Fruit fly (Drosophila melanogaster) whole organism: ENCODE results near the gene SCAR.

Source experiments
- CG8478 ChIP-seq: fragments of >200 bp; optimal IDR thresholded peaks from 2 replicates; lab custom pipeline; 2018; ENCODE audit warnings: inconsistent platforms
- Dll ChIP-seq: fragments of >200 bp; optimal IDR thresholded peaks from 2 replicates; lab custom pipeline; 2017
- EcR ChIP-seq, 2 experiments: fragments of >200 bp; optimal IDR thresholded peaks; 2 replicates each; lab custom pipeline; 2017; ENCODE audit warnings: missing biosample characterization in 2 of 2, missing genetic modification characterization in 2 of 2, missing genetic modification reagents in 2 of 2
- pan ChIP-seq: fragments of >200 bp; optimal IDR thresholded peaks from 2 replicates; lab custom pipeline; 2017
- psq ChIP-seq: fragments of >200 bp; optimal IDR thresholded peaks from 2 replicates; lab custom pipeline; 2017
- usp ChIP-seq: fragments of >200 bp; optimal IDR thresholded peaks from 2 replicates; lab custom pipeline; 2017; ENCODE audit warnings: missing biosample characterization, missing genetic modification characterization, mixed read lengths

SCAR gene

dm6 chr2L:10976046-10976863 is at the start of gene SCAR, which contains the start of gene ATPsynG:
Gene SCAR (plus strand): TSS chr2L:10976772.
Gene ATPsynG (minus strand): TSS chr2L:10976399.
- no peak for TF ChIP-seq Dll (lab: Kevin White, UChicago)

dm6 chr2L:10936362-10936761 is 40.2 kb upstream of the SCAR start, which contains the start of gene CG14072:
Gene CG14072 (plus strand): TSS chr2L:10936662.
- no peak for TF ChIP-seq CG8478 (lab: Kevin White, UChicago)

- TF ChIP-seq psq (no peak), CG8478 (lab: Kevin White, UChicago) (no peak), pan (lab: Kevin White, UChicago) (no peak), usp (GFP tag; lab: Kevin White, UChicago) (no peak), EcR (GFP tag; optimal IDR thresholded peaks at IDR 0.05; lab: Kevin White, UChicago) (no peak), Dll (lab: Kevin White, UChicago) (no peak)
Measured at dm6 chr2L:10940196-10940595, 36.4 kb upstream of the SCAR start.

- no peak for TF ChIP-seq Dll (lab: Kevin White, UChicago)
- no peak for TF ChIP-seq usp (GFP tag; lab: Kevin White, UChicago)
- no peak for TF ChIP-seq CG8478 (lab: Kevin White, UChicago)
- TF ChIP-seq EcR (GFP tag; optimal IDR thresholded peaks at IDR 0.05; lab: Kevin White, UChicago), result no peak
- no peak for TF ChIP-seq psq
- TF ChIP-seq pan (lab: Kevin White, UChicago), result no peak
Measured at dm6 chr2L:10963979-10964378, 12.6 kb upstream of the SCAR start, which contains the start of gene dpr2. Gene dpr2 (minus strand): TSS chr2L:10964153.

dm6 chr2L:10964493-10964892 is 12.1 kb upstream of the SCAR start:
- no peak for TF ChIP-seq usp (GFP tag; lab: Kevin White, UChicago)
- TF ChIP-seq Dll (lab: Kevin White, UChicago), result no peak
- TF ChIP-seq CG8478 (lab: Kevin White, UChicago), result no peak
- no peak for TF ChIP-seq psq
- no peak for TF ChIP-seq EcR (GFP tag; optimal IDR thresholded peaks at IDR 0.05; lab: Kevin White, UChicago)
- no peak for TF ChIP-seq pan (lab: Kevin White, UChicago)

- TF ChIP-seq usp (GFP tag; lab: Kevin White, UChicago), result no peak
- TF ChIP-seq Dll (lab: Kevin White, UChicago), result no peak
- TF ChIP-seq CG8478 (lab: Kevin White, UChicago), result no peak
- no peak for TF ChIP-seq pan (lab: Kevin White, UChicago)
- no peak for TF ChIP-seq psq
- TF ChIP-seq EcR (GFP tag; optimal IDR thresholded peaks at IDR 0.05; lab: Kevin White, UChicago), result no peak
Measured at dm6 chr2L:10965962-10966361, 10.6 kb upstream of the SCAR start.

- no peak for TF ChIP-seq usp (GFP tag; lab: Kevin White, UChicago)
- no peak for TF ChIP-seq CG8478 (lab: Kevin White, UChicago)
- TF ChIP-seq psq, result no peak
- TF ChIP-seq Dll (lab: Kevin White, UChicago), result no peak
- TF ChIP-seq pan (lab: Kevin White, UChicago), result no peak
- no peak for TF ChIP-seq EcR (GFP tag; optimal IDR thresholded peaks at IDR 0.05; lab: Kevin White, UChicago)
Measured at dm6 chr2L:10967257-10968008, 9.1 kb upstream of the SCAR start.

dm6 chr2L:10968009-10968383 is 8.6 kb upstream of the SCAR start:
- TF ChIP-seq EcR (GFP tag; optimal IDR thresholded peaks at IDR 0.05; lab: Kevin White, UChicago), result no peak
- no peak for TF ChIP-seq CG8478 (lab: Kevin White, UChicago)
- no peak for TF ChIP-seq Dll (lab: Kevin White, UChicago)
- no peak for TF ChIP-seq usp (GFP tag; lab: Kevin White, UChicago)
- TF ChIP-seq psq, result no peak
- no peak for TF ChIP-seq pan (lab: Kevin White, UChicago)

- no peak for TF ChIP-seq CG8478 (lab: Kevin White, UChicago)
- TF ChIP-seq Dll (lab: Kevin White, UChicago), result no peak
- TF ChIP-seq pan (lab: Kevin White, UChicago), result no peak
- TF ChIP-seq usp (GFP tag; lab: Kevin White, UChicago), result no peak
- TF ChIP-seq EcR (GFP tag; optimal IDR thresholded peaks at IDR 0.05; lab: Kevin White, UChicago), result no peak
- TF ChIP-seq psq, result no peak
Measured at dm6 chr2L:10970134-10970533, 6.4 kb upstream of the SCAR start, which contains the start of the genes Tmem214 and YL-1. Gene Tmem214 (minus strand): TSS chr2L:10970275. Gene YL-1 (plus strand): TSS chr2L:10970443.

dm6 chr2L:10972224-10972623 is 4.3 kb upstream of the SCAR start, which contains the start of gene CG16743:
Gene CG16743 (plus strand): TSS chr2L:10972280.
- TF ChIP-seq Dll (lab: Kevin White, UChicago), result no peak
- no peak for TF ChIP-seq CG8478 (lab: Kevin White, UChicago)
- no peak for TF ChIP-seq usp (GFP tag; lab: Kevin White, UChicago)
- no peak for TF ChIP-seq pan (lab: Kevin White, UChicago)
- no peak for TF ChIP-seq psq

- TF ChIP-seq usp (GFP tag; lab: Kevin White, UChicago) (no peak), psq (no peak), EcR (GFP tag; optimal IDR thresholded peaks at IDR 0.05; lab: Kevin White, UChicago) (no peak), Dll (lab: Kevin White, UChicago) (no peak), CG8478 (lab: Kevin White, UChicago) (no peak)
Measured at dm6 chr2L:10974638-10975037, 1.9 kb upstream of the SCAR start.
